Fruit fly (Drosophila melanogaster): Measurements from ENCODE around the gene MED17.

dm6 chr3R:18226809-18227157, 37.9 kb downstream of the MED17 start:
- TF ChIP-seq sug (tag; optimal IDR thresholded peaks at IDR 0.05) (no peak), CG17186 (GFP tag; optimal IDR thresholded peaks at IDR 0.05) (no peak), CG6689 (GFP tag; IDR thresholded peaks at IDR 0.05) (no peak), seq (GFP tag; IDR thresholded peaks at IDR 0.05) (no peak), Lhr (GFP tag; optimal IDR thresholded peaks at IDR 0.05) (no peak), CG6854 (GFP tag; optimal IDR thresholded peaks at IDR 0.05) (no peak), knrl (GFP tag; IDR thresholded peaks at IDR 0.05; ENCODE audit: partially characterized antibody) (no peak), Atf-2 (GFP tag; optimal IDR thresholded peaks at IDR 0.05) (no peak), Hey (tag; optimal IDR thresholded peaks at IDR 0.05) (no peak), CG2678 (tag; optimal IDR thresholded peaks at IDR 0.05) (no peak)
